Fruit fly (Drosophila melanogaster) whole organism, wandering third instar larva: ENCODE data around the gene CG33912.

Source experiments
- CG32264 ChIP-seq: fragments of 200-800 bp; sonication (Bioruptor generic); optimal IDR thresholded peaks from 2 replicates; lab custom pipeline; 2016; ENCODE audit warnings: missing biosample characterization, missing genetic modification characterization
- CG9705 ChIP-seq: fragments of 200-800 bp; sonication (Bioruptor generic); optimal IDR thresholded peaks from 2 replicates; lab custom pipeline; 2018; ENCODE audit warnings: missing biosample characterization, mild to moderate bottlenecking, missing genetic modification characterization
- CrebA ChIP-seq: fragments of 200-800 bp; sonication (Bioruptor generic); optimal IDR thresholded peaks from 2 replicates; lab custom pipeline; 2016; ENCODE audit warnings: missing biosample characterization, mild to moderate bottlenecking, missing genetic modification characterization, borderline replicate concordance
- Dfd ChIP-seq: fragments of >200 bp; optimal IDR thresholded peaks from 2 replicates; lab custom pipeline; 2017; ENCODE audit warnings: missing biosample characterization, missing genetic modification characterization
- Dif ChIP-seq: fragments of 200-275, 200-300 bp; sonication (Bioruptor generic); optimal IDR thresholded peaks from 2 replicates; lab custom pipeline; 2018; ENCODE audit warnings: missing biosample characterization, missing genetic modification characterization; ENCODE audit not compliant: partially characterized antibody
- GATAd ChIP-seq: sonication (Bioruptor generic); optimal IDR thresholded peaks from 2 replicates; lab custom pipeline; 2016; ENCODE audit warnings: missing biosample characterization, missing genetic modification characterization
- HLH106 ChIP-seq: fragments of 200-800 bp; optimal IDR thresholded peaks from 3 replicates; lab custom pipeline; 2019; ENCODE audit warnings: missing biosample characterization, mild to moderate bottlenecking, missing genetic modification characterization, moderate library complexity
- Hnf4 ChIP-seq: fragments of 200-800 bp; sonication (Bioruptor generic); optimal IDR thresholded peaks from 2 replicates; lab custom pipeline; 2016; ENCODE audit warnings: missing biosample characterization, mild to moderate bottlenecking, missing genetic modification characterization
- Hr78 ChIP-seq: fragments of >200 bp; optimal IDR thresholded peaks from 2 replicates; lab custom pipeline; 2017; ENCODE audit warnings: missing biosample characterization, missing genetic modification characterization
- Hr83 ChIP-seq: fragments of 200-300 bp; sonication (Bioruptor generic); optimal IDR thresholded peaks from 2 replicates; lab custom pipeline; 2016; ENCODE audit warnings: missing biosample characterization, mild to moderate bottlenecking, missing genetic modification characterization, moderate library complexity; ENCODE audit not compliant: poor library complexity, severe bottlenecking
- Jra ChIP-seq: sonication (Bioruptor generic); optimal IDR thresholded peaks from 2 replicates; lab custom pipeline; 2016; ENCODE audit warnings: missing biosample characterization, missing genetic modification characterization
- Mio ChIP-seq: sonication (Bioruptor generic); optimal IDR thresholded peaks from 2 replicates; lab custom pipeline; 2016; ENCODE audit warnings: missing biosample characterization, missing genetic modification characterization
- Myc ChIP-seq: fragments of >200 bp; optimal IDR thresholded peaks from 2 replicates; lab custom pipeline; 2017
- N ChIP-seq: fragments of >200 bp; optimal IDR thresholded peaks from 2 replicates; lab custom pipeline; 2018; ENCODE audit warnings: missing biosample characterization, missing external identifiers, missing genetic modification characterization
- OdsH ChIP-seq: fragments of 200-800 bp; sonication (Bioruptor generic); optimal IDR thresholded peaks from 2 replicates; lab custom pipeline; 2016; ENCODE audit warnings: missing biosample characterization, mild to moderate bottlenecking, missing genetic modification characterization
- Rel ChIP-seq, 2 experiments: fragments of 200-800 bp; sonication (Bioruptor generic) in 1 of 2; optimal IDR thresholded peaks; 2 replicates in 1 of 2; 3 replicates in 1 of 2; lab custom pipeline; 2016 to 2019; ENCODE audit warnings: mild to moderate bottlenecking in 2 of 2, missing biosample characterization in 2 of 2, missing genetic modification characterization in 2 of 2, moderate library complexity in 1 of 2
- Sp1 ChIP-seq: fragments of 200-800 bp; sonication (Bioruptor generic); optimal IDR thresholded peaks from 3 replicates; lab custom pipeline; 2019; ENCODE audit warnings: missing biosample characterization, mild to moderate bottlenecking, missing genetic modification characterization, moderate library complexity
- Vsx2 ChIP-seq: fragments of 200-300, 225-300 bp; sonication (Bioruptor generic); optimal IDR thresholded peaks from 2 replicates; lab custom pipeline; 2018; ENCODE audit warnings: missing biosample characterization, missing genetic modification characterization; ENCODE audit not compliant: partially characterized antibody
- br ChIP-seq: fragments of 200-800 bp; sonication (Bioruptor generic); optimal IDR thresholded peaks from 2 replicates; lab custom pipeline; 2016; ENCODE audit warnings: missing biosample characterization, missing genetic modification characterization
- brk ChIP-seq: fragments of 200-800 bp; sonication (Bioruptor generic); optimal IDR thresholded peaks from 2 replicates; lab custom pipeline; 2016; ENCODE audit warnings: missing biosample characterization, mild to moderate bottlenecking, missing genetic modification characterization
- dmrt93B ChIP-seq: fragments of 200-800 bp; sonication (Bioruptor generic); optimal IDR thresholded peaks from 2 replicates; lab custom pipeline; 2018; ENCODE audit warnings: missing biosample characterization, mild to moderate bottlenecking, missing genetic modification characterization
- dsf ChIP-seq: sonication (Bioruptor generic); optimal IDR thresholded peaks from 2 replicates; lab custom pipeline; 2016; ENCODE audit warnings: missing biosample characterization, missing genetic modification characterization, borderline replicate concordance
- ey ChIP-seq: fragments of 200-800 bp; sonication (Bioruptor generic); optimal IDR thresholded peaks from 2 replicates; lab custom pipeline; 2016; ENCODE audit warnings: missing biosample characterization, missing genetic modification characterization
- foxo ChIP-seq, 2 experiments: fragments of 200-800 bp; sonication (Bioruptor generic); optimal IDR thresholded peaks; 2 replicates in 1 of 2; 3 replicates in 1 of 2; lab custom pipeline; 2016 to 2017; ENCODE audit warnings: missing biosample characterization in 2 of 2, missing genetic modification characterization in 2 of 2
- fru ChIP-seq: fragments of 200-800 bp; sonication (Bioruptor generic); optimal IDR thresholded peaks from 3 replicates; lab custom pipeline; 2016; ENCODE audit warnings: missing biosample characterization, mild to moderate bottlenecking, missing genetic modification characterization
- h ChIP-seq: fragments of 200-800 bp; sonication (Bioruptor generic); optimal IDR thresholded peaks from 3 replicates; lab custom pipeline; 2016; ENCODE audit warnings: missing biosample characterization, mild to moderate bottlenecking, missing genetic modification characterization
- jim ChIP-seq: fragments of 175-275, 200-325 bp; sonication (Bioruptor generic); optimal IDR thresholded peaks from 2 replicates; lab custom pipeline; 2016; ENCODE audit warnings: missing biosample characterization, mild to moderate bottlenecking, missing genetic modification characterization
- lola ChIP-seq: fragments of >200 bp; optimal IDR thresholded peaks from 2 replicates; lab custom pipeline; 2017; ENCODE audit warnings: missing biosample characterization, missing genetic modification characterization
- pan ChIP-seq: fragments of >200 bp; optimal IDR thresholded peaks from 2 replicates; lab custom pipeline; 2017
- psq ChIP-seq: fragments of 200-800 bp; sonication (Bioruptor generic); optimal IDR thresholded peaks from 3 replicates; lab custom pipeline; 2017; ENCODE audit warnings: missing biosample characterization, mild to moderate bottlenecking, missing genetic modification characterization, moderate library complexity
- rgr ChIP-seq: fragments of 200-800 bp; sonication (Bioruptor generic); optimal IDR thresholded peaks from 3 replicates; lab custom pipeline; 2016; ENCODE audit warnings: missing biosample characterization, mild to moderate bottlenecking, missing genetic modification characterization
- sage ChIP-seq: fragments of 200-800 bp; sonication (Bioruptor generic); optimal IDR thresholded peaks from 2 replicates; lab custom pipeline; 2016; ENCODE audit warnings: missing biosample characterization, mild to moderate bottlenecking, missing genetic modification characterization
- sv ChIP-seq: fragments of 200-800 bp; sonication (Bioruptor generic); optimal IDR thresholded peaks from 3 replicates; lab custom pipeline; 2016; ENCODE audit warnings: missing biosample characterization, missing genetic modification characterization
- tai ChIP-seq: sonication (Bioruptor generic); optimal IDR thresholded peaks from 2 replicates; lab custom pipeline; 2016; ENCODE audit warnings: missing biosample characterization, missing genetic modification characterization
- usp ChIP-seq: fragments of >200 bp; optimal IDR thresholded peaks from 2 replicates; lab custom pipeline; 2017; ENCODE audit warnings: missing biosample characterization, missing genetic modification characterization
- woc ChIP-seq: sonication (Bioruptor generic); optimal IDR thresholded peaks from 2 replicates; lab custom pipeline; 2016; ENCODE audit warnings: missing biosample characterization, mild to moderate bottlenecking, missing genetic modification characterization

Gene CG33912

DNA sequence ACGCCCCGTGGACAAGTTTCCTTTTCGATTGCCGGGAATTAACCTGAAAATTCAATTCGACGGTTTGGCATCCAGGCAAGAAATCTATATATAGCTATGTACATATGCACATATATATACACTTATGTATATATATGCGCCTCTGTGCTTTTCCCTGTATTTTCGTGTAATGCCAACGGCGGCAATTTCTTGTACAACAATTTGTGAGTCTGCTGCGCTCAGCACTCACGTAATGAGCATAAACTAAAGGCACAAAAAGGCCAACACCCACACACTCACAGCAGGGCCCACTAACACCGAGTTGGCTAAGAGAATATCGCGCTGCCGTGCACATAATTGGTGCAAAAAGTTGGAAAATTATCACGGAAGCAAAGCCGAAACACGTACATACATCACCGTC, 6.0 kb upstream of the CG33912 start:
- TF ChIP-seq CrebA (no peak), sage (GFP tag; lab: Kevin White, UChicago) (no peak), Vsx2 (GFP tag; lab: Kevin White, UChicago) (no peak), N (GFP tag; lab: Kevin White, UChicago) (no peak), Rel (GFP tag; optimal IDR thresholded peaks at IDR 0.05; lab: Kevin White, UChicago) (no peak), Rel (tag; optimal IDR thresholded peaks at IDR 0.05; lab: Kevin White, UChicago) (no peak), pan (lab: Kevin White, UChicago) (no peak), usp (GFP tag; lab: Kevin White, UChicago) (no peak), OdsH (GFP tag; lab: Kevin White, UChicago) (no peak), foxo (GFP tag; optimal IDR thresholded peaks at IDR 0.05; lab: Kevin White, UChicago) (no peak), rgr (GFP tag; lab: Kevin White, UChicago) (no peak), dmrt93B (GFP tag; lab: Kevin White, UChicago) (no peak), Dif (GFP tag; lab: Kevin White, UChicago) (no peak), ey (GFP tag; lab: Kevin White, UChicago) (no peak), woc (GFP tag; lab: Kevin White, UChicago) (no peak), Dfd (GFP tag; lab: Kevin White, UChicago) (no peak), fru (GFP tag; lab: Kevin White, UChicago) (no peak), HLH106 (no peak)

DNA sequence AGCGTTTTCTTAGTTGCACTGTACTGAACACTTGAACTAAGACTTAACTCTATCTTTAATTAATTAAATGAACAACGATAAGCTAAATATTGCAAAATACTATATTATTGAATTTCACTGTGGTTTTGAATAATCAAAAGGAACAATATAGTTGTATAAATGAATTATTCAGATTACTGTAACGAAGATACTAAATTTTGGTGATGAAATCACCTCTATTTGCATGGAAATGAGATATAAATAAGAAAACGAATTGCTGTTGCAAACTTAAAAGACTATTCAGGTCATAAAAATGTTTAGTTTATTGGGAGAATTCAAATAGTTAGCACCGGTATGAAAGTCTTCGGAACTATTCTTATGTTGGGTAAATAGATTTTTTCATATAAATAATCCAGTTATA, 3.1 kb upstream of the CG33912 start, which contains the start of gene CG43251:
TSS of gene CG43251 (plus strand) at position 301 of the 400 bp plus-strand sequence.
- TF ChIP-seq br (GFP tag; lab: Kevin White, UChicago) (no peak), foxo (GFP tag; optimal IDR thresholded peaks at IDR 0.05; lab: Kevin White, UChicago) (no peak), brk (GFP tag; lab: Kevin White, UChicago) (no peak), h (GFP tag; lab: Kevin White, UChicago) (no peak), fru (GFP tag; lab: Kevin White, UChicago) (no peak), Myc (no peak), Rel (GFP tag; optimal IDR thresholded peaks at IDR 0.05; lab: Kevin White, UChicago) (no peak), Rel (tag; optimal IDR thresholded peaks at IDR 0.05; lab: Kevin White, UChicago) (no peak), sage (GFP tag; lab: Kevin White, UChicago) (no peak), Hnf4 (GFP tag; lab: Kevin White, UChicago) (no peak), lola (no peak), tai (GFP tag; lab: Kevin White, UChicago) (no peak), dsf (GFP tag; lab: Kevin White, UChicago) (no peak), psq (GFP tag; lab: Kevin White, UChicago) (no peak), rgr (GFP tag; lab: Kevin White, UChicago) (no peak), Jra (GFP tag; lab: Kevin White, UChicago) (no peak), CG32264 (GFP tag; lab: Kevin White, UChicago) (no peak)

DNA sequence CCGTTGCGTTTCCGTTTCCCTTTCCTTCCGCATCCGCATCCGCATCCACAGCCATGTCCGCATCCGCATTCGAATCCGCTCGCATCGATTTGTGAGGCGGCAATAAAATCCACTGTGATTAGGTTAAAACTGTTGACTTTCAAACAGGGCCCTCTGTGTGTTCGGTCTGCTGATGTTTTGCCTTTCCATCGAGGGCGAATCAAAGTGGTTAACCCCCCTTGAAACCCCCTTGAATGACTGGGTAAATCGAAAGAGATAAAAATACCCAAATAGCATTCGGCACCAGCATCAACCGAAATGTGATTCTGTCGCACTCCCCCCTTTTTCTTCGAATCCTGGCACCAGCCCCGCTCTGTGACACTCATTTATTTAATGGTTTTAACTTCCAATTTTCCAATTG, 2.5 kb downstream of the CG33912 start:
- TF ChIP-seq Mio (GFP tag; lab: Kevin White, UChicago) (no peak), dmrt93B (GFP tag; lab: Kevin White, UChicago) (no peak), lola (no peak), dsf (GFP tag; lab: Kevin White, UChicago) (no peak), Vsx2 (GFP tag; lab: Kevin White, UChicago) (no peak)

DNA sequence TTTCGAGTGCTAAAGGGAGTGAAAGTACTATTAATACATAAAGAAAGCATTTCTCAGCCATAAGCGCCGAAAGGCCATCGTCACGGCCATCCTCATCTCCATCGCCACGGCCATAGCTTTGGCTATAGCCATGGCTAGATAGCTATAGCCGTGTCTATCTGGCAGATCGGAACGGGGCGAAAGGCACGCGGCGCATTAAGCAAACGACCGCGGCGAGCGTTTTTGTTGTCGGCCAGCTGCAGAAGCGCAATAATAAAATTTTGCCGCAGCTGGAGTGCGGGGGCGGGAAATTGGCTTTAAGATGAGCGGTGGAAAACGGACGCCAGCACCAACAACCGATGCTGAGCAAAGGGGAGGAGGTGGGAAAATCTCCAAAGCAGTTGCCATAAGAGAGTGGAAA, 5.1 kb downstream of the CG33912 start:
- TF ChIP-seq Hr83 (no peak), sage (GFP tag; lab: Kevin White, UChicago) (no peak), jim (no peak), Dif (GFP tag; lab: Kevin White, UChicago) (no peak), h (GFP tag; lab: Kevin White, UChicago) (no peak), CrebA (no peak), Hnf4 (GFP tag; lab: Kevin White, UChicago) (no peak), br (GFP tag; lab: Kevin White, UChicago) (no peak), Hr78 (no peak), woc (GFP tag; lab: Kevin White, UChicago) (no peak), OdsH (GFP tag; lab: Kevin White, UChicago) (no peak), sv (GFP tag; lab: Kevin White, UChicago) (no peak), CG9705 (GFP tag; lab: Kevin White, UChicago) (no peak), GATAd (GFP tag; lab: Kevin White, UChicago) (no peak), Sp1 (no peak), rgr (GFP tag; lab: Kevin White, UChicago) (no peak), dmrt93B (GFP tag; lab: Kevin White, UChicago) (no peak), Vsx2 (GFP tag; lab: Kevin White, UChicago) (no peak)
